Worm (Caenorhabditis elegans) whole organism, L4/young adult: Measurements from ENCODE around the gene nlp-23.

Experiments
- W03F9.2 ChIP-seq: fragments of 150-350 bp; optimal IDR thresholded peaks from 2 replicates; lab custom pipeline; 2014; ENCODE audit warnings: missing biosample characterization, missing genetic modification characterization
- dao-5 ChIP-seq: sonication (generic microtip); optimal IDR thresholded peaks from 2 replicates; lab custom pipeline; 2016; ENCODE audit warnings: missing genotype, missing genetic modification characterization, moderate library complexity, missing compliant biosample characterization
- him-1 ChIP-seq: sonication (generic microtip); optimal IDR thresholded peaks from 2 replicates; lab custom pipeline; 2016; ENCODE audit warnings: missing genotype, missing genetic modification reagents, missing genetic modification characterization, missing compliant biosample characterization

DNA sequence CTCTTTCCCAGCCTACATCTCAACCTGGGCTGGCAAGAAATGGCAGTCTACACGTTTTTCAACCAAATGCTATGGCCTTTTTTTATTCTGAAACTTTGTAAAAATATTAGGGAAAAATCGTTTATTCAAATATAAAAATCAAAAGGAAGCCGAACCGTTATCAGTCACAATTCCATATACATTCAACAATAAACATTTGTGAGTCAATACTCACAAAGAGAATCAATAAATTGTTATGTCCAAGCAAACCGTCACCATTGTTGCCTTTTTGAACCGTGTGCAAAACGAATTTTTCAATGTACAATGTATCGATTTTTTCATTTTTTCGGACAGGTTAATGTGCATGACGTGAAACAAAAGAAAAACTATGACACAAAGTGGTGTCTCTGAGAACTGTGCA lies 26.3 kb upstream of the nlp-23 start:
- TF ChIP-seq him-1 (tag; lab: Kevin White, UChicago) = no peak
- TF ChIP-seq dao-5 (tag; lab: Kevin White, UChicago) = no peak
- TF ChIP-seq W03F9.2 (tag; lab: Kevin White, UChicago) = no peak
